Worm (Caenorhabditis elegans) whole organism, L4/young adult: ENCODE measurements around the gene riok-3.

Experiments used
- W03F9.2 ChIP-seq: fragments of 150-350 bp; optimal IDR thresholded peaks from 2 replicates; lab custom pipeline; 2014; ENCODE audit warnings: missing biosample characterization, missing genetic modification characterization
- dao-5 ChIP-seq: sonication (generic microtip); optimal IDR thresholded peaks from 2 replicates; lab custom pipeline; 2016; ENCODE audit warnings: missing genotype, missing genetic modification characterization, moderate library complexity, missing compliant biosample characterization
- him-1 ChIP-seq: sonication (generic microtip); optimal IDR thresholded peaks from 2 replicates; lab custom pipeline; 2016; ENCODE audit warnings: missing genotype, missing genetic modification reagents, missing genetic modification characterization, missing compliant biosample characterization

The riok-3 gene

DNA sequence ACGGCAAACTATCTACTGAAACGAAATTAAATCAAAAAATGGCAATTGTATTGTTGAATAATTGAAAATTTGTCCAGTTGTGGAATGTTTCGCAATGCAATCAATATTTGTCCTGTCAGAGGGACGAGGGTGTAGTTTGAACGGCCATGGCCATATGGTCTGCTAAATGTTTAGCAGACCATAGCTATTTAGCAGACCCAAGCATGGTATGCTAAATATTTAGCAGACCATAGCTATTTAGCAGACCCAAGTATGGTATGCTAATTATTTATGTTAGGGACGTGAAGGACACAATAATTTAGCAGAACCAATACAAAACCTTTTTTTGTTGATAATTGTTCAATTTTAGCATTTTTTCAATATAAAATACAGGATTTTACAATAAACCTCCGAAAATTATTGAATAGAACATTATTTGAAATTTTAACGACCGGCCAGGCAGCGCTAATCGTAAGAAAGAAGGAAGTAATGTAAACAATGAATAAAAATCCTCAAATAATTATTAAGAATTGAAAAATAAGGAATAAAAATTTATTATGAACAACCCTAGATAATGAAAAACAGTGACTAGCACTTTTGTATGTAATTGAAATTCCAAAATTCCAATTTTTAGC lies at the start of gene riok-3:
Gene riok-3 (minus strand): TSS at position 15 of the 614 bp plus-strand sequence.
- no peak for TF ChIP-seq him-1 (tag; lab: Kevin White, UChicago)
- no peak for TF ChIP-seq dao-5
- TF ChIP-seq W03F9.2: no peak

DNA sequence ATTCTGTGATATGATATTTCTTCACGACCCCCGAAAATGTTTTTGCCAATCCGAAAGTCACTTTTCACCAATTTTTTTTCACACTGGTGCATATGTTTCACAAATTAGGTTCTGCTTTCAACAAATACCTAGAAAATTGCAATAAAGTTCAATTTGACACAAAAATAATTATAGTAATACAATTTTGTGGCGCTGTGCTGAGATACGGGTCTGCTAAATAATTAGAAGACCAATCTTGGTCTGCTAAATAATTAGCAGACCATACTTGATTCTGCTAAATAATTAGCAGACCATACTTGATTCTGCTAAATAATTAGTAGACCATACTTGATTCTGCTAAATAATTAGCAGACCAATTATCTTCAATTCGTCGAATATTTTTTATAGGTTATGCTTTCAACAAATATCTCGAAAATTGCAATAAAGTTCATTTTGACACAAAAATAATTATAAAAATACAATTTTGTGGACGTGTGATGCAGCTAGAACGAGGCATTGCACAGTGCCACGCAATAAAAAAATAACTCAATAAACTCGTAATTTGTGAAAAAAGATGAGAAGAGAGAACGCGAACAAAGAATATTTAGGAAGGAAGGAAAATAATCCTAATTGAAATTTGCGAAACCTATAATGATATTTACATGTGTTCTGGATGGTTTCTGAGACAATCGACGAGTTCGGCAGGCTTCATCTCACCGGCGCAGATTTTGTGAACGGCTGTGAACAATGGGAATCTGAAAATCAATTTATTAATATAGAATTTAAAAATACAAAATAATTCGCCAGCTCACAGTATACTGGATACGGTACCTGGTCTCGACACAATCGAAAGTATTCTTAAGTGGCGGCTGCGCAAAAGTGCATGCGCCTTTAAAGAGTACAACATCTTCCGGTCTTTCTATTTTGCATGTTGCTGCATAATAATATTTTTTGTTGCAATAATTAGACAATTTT lies 49.1 kb upstream of the riok-3 start:
- TF ChIP-seq dao-5 (no peak), W03F9.2 (no peak), him-1 (tag; lab: Kevin White, UChicago) (no peak)

ce11 chrIII:9851547-9851946 lies 46.7 kb upstream of the riok-3 start, which contains the start of gene K11H3.3:
Gene K11H3.3, plus strand, starts transcription at chrIII:9851854.
- no peak for TF ChIP-seq him-1 (tag; lab: Kevin White, UChicago)
- no peak for TF ChIP-seq dao-5

- TF ChIP-seq dao-5 (no peak), W03F9.2 (no peak), him-1 (tag; lab: Kevin White, UChicago) (no peak)
Observed at ce11 chrIII:9850877-9851276, 46.1 kb upstream of the riok-3 start.

DNA sequence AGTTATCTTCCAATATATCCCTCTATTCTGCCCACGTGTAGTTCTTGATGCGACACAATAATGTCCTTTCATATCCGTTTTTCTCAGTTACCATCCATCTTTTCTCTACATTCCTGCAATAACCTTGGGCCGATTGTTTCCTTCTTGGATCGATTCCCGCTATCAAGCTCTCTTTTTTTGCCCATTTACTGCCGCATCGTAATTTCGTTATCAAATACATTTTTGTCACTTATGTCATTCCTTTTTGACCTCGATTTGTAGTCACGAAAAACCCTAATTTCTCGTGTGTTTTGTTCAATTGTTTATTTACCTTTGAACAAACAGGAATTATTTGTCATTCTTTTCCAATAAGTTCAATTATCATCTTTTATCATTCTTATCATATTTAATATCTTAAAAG lies 45.1 kb upstream of the riok-3 start:
- TF ChIP-seq him-1 (tag; lab: Kevin White, UChicago): no peak
- no peak for TF ChIP-seq dao-5
- TF ChIP-seq W03F9.2: no peak

- no peak for TF ChIP-seq dao-5
- TF ChIP-seq W03F9.2: no peak
- no peak for TF ChIP-seq him-1 (tag; lab: Kevin White, UChicago)
Observed at ce11 chrIII:9848603-9849002, 43.8 kb upstream of the riok-3 start.

DNA sequence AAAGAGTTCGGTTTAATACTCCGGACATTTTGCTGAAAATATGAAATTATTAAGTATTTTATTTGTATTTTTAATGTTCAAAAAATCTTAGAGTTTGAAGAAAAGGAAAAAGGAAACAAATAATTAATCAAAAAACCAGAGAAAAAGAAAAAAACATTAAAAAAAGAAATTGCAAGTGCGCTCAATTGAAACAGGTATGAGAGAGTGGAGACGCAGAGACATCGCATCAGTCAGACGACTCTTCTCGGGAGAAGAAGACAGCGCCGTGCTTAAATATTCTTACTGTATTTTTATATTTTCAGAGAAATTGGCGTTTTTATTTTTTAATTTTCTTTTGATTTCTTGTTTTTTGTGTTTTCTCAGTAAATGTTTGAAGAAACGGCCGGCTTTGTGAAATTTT lies 43.3 kb upstream of the riok-3 start, which contains the start of gene mrpl-36:
Gene mrpl-36 (minus strand): TSS at position 34 of the 400 bp plus-strand sequence.
- TF ChIP-seq him-1 (tag; lab: Kevin White, UChicago) (no peak), W03F9.2 (peak; percentile 69)

ce11 chrIII:9846093-9846492 lies 41.3 kb upstream of the riok-3 start, which contains the start of gene K11H3.2:
Gene K11H3.2, plus strand, starts transcription at chrIII:9846393.
- TF ChIP-seq W03F9.2 (no peak), him-1 (tag; lab: Kevin White, UChicago) (no peak), dao-5 (no peak)

- TF ChIP-seq him-1 (tag; lab: Kevin White, UChicago) (no peak), dao-5 (no peak), W03F9.2 (no peak)
Observed at ce11 chrIII:9843715-9844114, 38.9 kb upstream of the riok-3 start, which contains the start of gene K11H3.5. Gene K11H3.5, plus strand, starts transcription at chrIII:9843768.

DNA sequence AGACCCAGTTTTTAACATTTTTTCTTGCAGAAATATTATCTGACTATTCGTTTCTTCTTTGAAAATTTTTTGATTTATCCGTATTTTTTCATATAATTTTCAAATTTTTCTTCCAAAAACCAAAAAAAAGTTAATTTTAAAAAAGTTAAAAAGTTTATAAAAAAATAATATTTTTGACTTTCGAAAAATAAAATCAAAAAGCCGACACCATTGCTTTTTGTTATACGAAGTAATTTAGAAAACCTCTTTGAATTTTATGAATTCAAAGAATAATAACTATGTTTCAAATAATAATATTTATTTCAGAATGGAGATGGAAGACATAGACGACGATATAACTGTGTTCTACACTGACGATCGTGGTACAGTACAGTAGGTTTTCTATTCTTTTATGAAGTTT lies 30.1 kb upstream of the riok-3 start, which contains the start of gene K11H3.8:
Gene K11H3.8 (plus strand): TSS at position 301 of the 400 bp plus-strand sequence.
- no peak for TF ChIP-seq him-1 (tag; lab: Kevin White, UChicago)
- no peak for TF ChIP-seq dao-5
- no peak for TF ChIP-seq W03F9.2

- TF ChIP-seq W03F9.2 (no peak), him-1 (tag; lab: Kevin White, UChicago) (no peak), dao-5 (no peak)
Observed at ce11 chrIII:9832569-9832968, 27.8 kb upstream of the riok-3 start.

ce11 chrIII:9830502-9830901 lies 25.7 kb upstream of the riok-3 start, which contains the start of gene ZK632.12:
Gene ZK632.12, plus strand, starts transcription at chrIII:9830802.
- no peak for TF ChIP-seq W03F9.2

- TF ChIP-seq W03F9.2 (peak; percentile 85), him-1 (tag; lab: Kevin White, UChicago) (no peak), dao-5 (no peak)
Observed at ce11 chrIII:9827163-9827951, 22.5 kb upstream of the riok-3 start, which contains the start of the genes ZK632.10 and ZK632.11. Gene ZK632.10, minus strand, starts transcription at chrIII:9827722. Gene ZK632.11, plus strand, starts transcription at chrIII:9827915.

- no peak for TF ChIP-seq him-1 (tag; lab: Kevin White, UChicago)
- TF ChIP-seq dao-5: no peak
- no peak for TF ChIP-seq W03F9.2
Observed at ce11 chrIII:9826005-9826404, 21.2 kb upstream of the riok-3 start.
